Worm (Caenorhabditis elegans) whole organism, young adult: ENCODE measurements around the gene sea-2.

Experiments used
- F10E7.11 ChIP-seq: sonication (generic microtip); optimal IDR thresholded peaks from 2 replicates; lab custom pipeline; 2017; ENCODE audit warnings: mild to moderate bottlenecking, missing genetic modification characterization, moderate library complexity, missing compliant biosample characterization
- ama-1 ChIP-seq, 3 experiments: fragments of 150-350 bp in 1 of 3; sonication (generic microtip) in 2 of 3; optimal IDR thresholded peaks; 2 replicates each; lab custom pipeline; 2014 to 2018; ENCODE audit warnings: missing biosample characterization in 2 of 3, missing genetic modification characterization in 2 of 3, missing genetic modification reagents in 2 of 3
- dpff-1 ChIP-seq: sonication (generic microtip); optimal IDR thresholded peaks from 2 replicates; lab custom pipeline; 2017; ENCODE audit warnings: mild to moderate bottlenecking, missing genetic modification characterization, missing compliant biosample characterization
- let-526 ChIP-seq: fragments of 200-800 bp; sonication (Bioruptor generic); IDR thresholded peaks from 2 replicates; pipeline ENCODE4 v1.3.6; 2022; ENCODE audit warnings: missing genetic modification reagents, missing genetic modification characterization, missing compliant biosample characterization
- sea-2 ChIP-seq: fragments of 200-800 bp; sonication (Bioruptor generic); IDR thresholded peaks from 2 replicates; pipeline ENCODE4 v1.3.6; 2022; ENCODE audit warnings: missing genetic modification characterization, missing compliant biosample characterization
- snpc-4 ChIP-seq, 5 experiments: fragments of 150-350 bp in 1 of 5; sonication (generic microtip) in 4 of 5; optimal IDR thresholded peaks; 2 replicates each; lab custom pipeline; 2014 to 2018; ENCODE audit warnings: missing genetic modification characterization in 5 of 5, missing biosample characterization in 3 of 5, antibody characterized with exemption in 2 of 5, mild to moderate bottlenecking in 2 of 5, missing compliant biosample characterization in 2 of 5, missing genotype in 2 of 5, moderate library complexity in 2 of 5, missing genetic modification reagents in 1 of 5
- unc-62 ChIP-seq: fragments of 150-350 bp; optimal IDR thresholded peaks from 2 replicates; lab custom pipeline; 2014; ENCODE audit warnings: missing biosample characterization, missing genetic modification reagents, missing genetic modification characterization

DNA sequence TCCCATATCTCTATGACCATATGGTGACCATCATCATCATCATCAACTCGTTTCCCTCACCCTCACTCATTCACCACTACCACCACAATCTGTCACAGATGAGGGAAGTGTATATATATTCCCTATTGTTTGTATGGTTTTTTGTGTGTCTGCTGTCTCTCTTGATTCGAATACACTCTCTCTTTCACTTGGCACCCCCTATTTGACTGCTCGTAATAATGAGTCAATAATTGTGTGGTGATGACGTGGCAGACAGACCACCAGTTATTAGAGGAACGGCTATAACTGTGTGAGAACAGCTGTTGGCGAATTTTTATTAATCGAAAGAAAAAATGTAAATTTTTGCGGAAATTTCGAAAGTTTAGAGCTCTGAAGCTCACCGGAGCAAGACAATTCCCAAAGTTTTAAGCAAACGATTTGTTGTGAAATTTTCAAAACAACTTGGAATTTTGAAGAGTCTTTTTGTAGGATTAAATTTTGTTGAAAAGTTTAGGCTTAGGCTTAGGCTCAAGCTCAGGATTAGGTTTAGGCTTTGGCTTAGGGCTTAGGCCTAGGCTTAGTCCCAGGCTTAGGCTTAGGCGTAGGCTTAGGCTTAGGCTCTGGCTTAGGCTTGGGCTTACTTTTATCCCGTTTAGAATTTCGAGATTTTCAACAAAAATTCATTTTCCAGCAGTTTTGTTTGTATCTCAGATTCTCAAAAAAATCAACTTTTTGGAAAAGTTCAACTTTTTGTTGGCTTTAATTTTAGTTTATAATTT, 7.5 kb downstream of the sea-2 start:
- no peak for TF ChIP-seq snpc-4 (GFP tag; optimal IDR thresholded peaks at IDR 0.05; lab: Kevin White, UChicago)
- TF ChIP-seq snpc-4 (tag; optimal IDR thresholded peaks at IDR 0.05; lab: Kevin White, UChicago) = no peak
- TF ChIP-seq ama-1 (optimal IDR thresholded peaks at IDR 0.05; lab: Kevin White, UChicago) = no peak
- no peak for TF ChIP-seq ama-1 (GFP tag; optimal IDR thresholded peaks at IDR 0.05; lab: Kevin White, UChicago)
- TF ChIP-seq unc-62 (GFP tag; lab: Kevin White, UChicago) = no peak
- TF ChIP-seq dpff-1 = no peak
- TF ChIP-seq let-526 (GFP tag; lab: Robert Waterston, UW) = no peak
- TF ChIP-seq F10E7.11 (tag; lab: Kevin White, UChicago) = no peak
- peak; percentile 52; the same call in 1 of the 2 replicates for TF ChIP-seq sea-2 (GFP tag; lab: Robert Waterston, UW)
